Fruit fly (Drosophila melanogaster) whole organism, adult: ENCODE measurements around the gene CG1628.

Experiments
- CG11617 ChIP-seq: fragments of 200-800 bp; sonication (Bioruptor generic); optimal IDR thresholded peaks from 2 replicates; lab custom pipeline; 2017; ENCODE audit warnings: mild to moderate bottlenecking, missing biosample characterization, missing genetic modification reagents, missing genetic modification characterization
- CG12768 ChIP-seq: fragments of 200-800 bp; sonication (Bioruptor generic); optimal IDR thresholded peaks from 2 replicates; lab custom pipeline; 2017; ENCODE audit warnings: missing biosample characterization, missing genetic modification characterization, mild to moderate bottlenecking, moderate library complexity, missing genetic modification reagents
- CG14711 ChIP-seq: fragments of 200-800 bp; sonication (Bioruptor generic); optimal IDR thresholded peaks from 2 replicates; lab custom pipeline; 2018; ENCODE audit warnings: missing biosample characterization, mild to moderate bottlenecking, missing genetic modification characterization, moderate library complexity
- CG1620 ChIP-seq: fragments of 200-800 bp; sonication (Bioruptor generic); optimal IDR thresholded peaks from 2 replicates; lab custom pipeline; 2016; ENCODE audit warnings: missing biosample characterization, missing genetic modification characterization
- CG33017 ChIP-seq: fragments of 200-800 bp; sonication (Bioruptor generic); optimal IDR thresholded peaks from 2 replicates; lab custom pipeline; 2018; ENCODE audit warnings: missing biosample characterization, mild to moderate bottlenecking, missing genetic modification characterization, moderate library complexity
- CG5204 ChIP-seq: fragments of 200-800 bp; sonication (Bioruptor generic); optimal IDR thresholded peaks from 2 replicates; lab custom pipeline; 2016; ENCODE audit warnings: missing biosample characterization, missing genetic modification characterization
- CG7045 ChIP-seq: fragments of 200-800 bp; sonication (Bioruptor generic); optimal IDR thresholded peaks from 2 replicates; lab custom pipeline; 2017; ENCODE audit warnings: missing biosample characterization, mild to moderate bottlenecking, missing genetic modification characterization
- CG7101 ChIP-seq: fragments of 200-800 bp; sonication (Bioruptor generic); optimal IDR thresholded peaks from 2 replicates; lab custom pipeline; 2018; ENCODE audit warnings: missing biosample characterization, mild to moderate bottlenecking, missing genetic modification characterization, moderate library complexity
- Clk ChIP-seq: fragments of 200-800 bp; sonication (Bioruptor generic); optimal IDR thresholded peaks from 2 replicates; lab custom pipeline; 2017; ENCODE audit warnings: missing biosample characterization, missing genetic modification characterization
- Crg-1 ChIP-seq: fragments of 200-800 bp; sonication (Bioruptor generic); optimal IDR thresholded peaks from 2 replicates; lab custom pipeline; 2016; ENCODE audit warnings: missing biosample characterization, missing genetic modification characterization
- Hr96 ChIP-seq: fragments of 200-800 bp; sonication (Bioruptor generic); optimal IDR thresholded peaks from 2 replicates; lab custom pipeline; 2016; ENCODE audit warnings: missing biosample characterization, missing genetic modification characterization
- Mnt ChIP-seq: fragments of 200-800 bp; sonication (Bioruptor generic); optimal IDR thresholded peaks from 2 replicates; lab custom pipeline; 2016; ENCODE audit warnings: missing biosample characterization, mild to moderate bottlenecking, missing genetic modification characterization
- bab1 ChIP-seq: fragments of 200-800 bp; sonication (Bioruptor generic); optimal IDR thresholded peaks from 3 replicates; lab custom pipeline; 2019; ENCODE audit warnings: missing biosample characterization, mild to moderate bottlenecking, missing genetic modification characterization, moderate library complexity
- cic ChIP-seq: fragments of 200-800 bp; sonication (Bioruptor generic); optimal IDR thresholded peaks from 2 replicates; lab custom pipeline; 2017; ENCODE audit warnings: missing biosample characterization, mild to moderate bottlenecking, missing genetic modification characterization, moderate library complexity
- cnc ChIP-seq, 2 experiments: fragments of >200 bp; optimal IDR thresholded peaks; 2 replicates each; lab custom pipeline; 2017
- kay ChIP-seq: fragments of 200-800 bp; sonication (Bioruptor generic); peaks from one replicate; lab custom pipeline; 2016; ENCODE audit warnings: missing biosample characterization, missing genetic modification characterization, borderline replicate concordance
- ovo ChIP-seq: fragments of 200-800 bp; sonication (Bioruptor generic); optimal IDR thresholded peaks from 2 replicates; lab custom pipeline; 2016; ENCODE audit warnings: missing biosample characterization, missing genetic modification characterization
- pad ChIP-seq: fragments of 200-800 bp; sonication (Bioruptor generic); optimal IDR thresholded peaks from 3 replicates; lab custom pipeline; 2017; ENCODE audit warnings: missing biosample characterization, missing genetic modification characterization, mild to moderate bottlenecking, moderate library complexity, missing genetic modification reagents
- tj ChIP-seq: fragments of 200-800 bp; sonication (Bioruptor generic); optimal IDR thresholded peaks from 3 replicates; lab custom pipeline; 2017; ENCODE audit warnings: missing biosample characterization, mild to moderate bottlenecking, missing genetic modification characterization, moderate library complexity
- toe ChIP-seq: fragments of 200-800 bp; sonication (Bioruptor generic); optimal IDR thresholded peaks from 2 replicates; lab custom pipeline; 2016; ENCODE audit warnings: missing biosample characterization, missing genetic modification characterization

Gene CG1628

dm6 chrX:10601479-10601921 lies 1.0 kb downstream of the CG1628 start:
- peak; percentile 39 for TF ChIP-seq tj (GFP tag; lab: Kevin White, UChicago)
- peak; percentile 0 for TF ChIP-seq CG1620 (GFP tag; lab: Kevin White, UChicago)
- no peak for TF ChIP-seq CG5204 (GFP tag; lab: Kevin White, UChicago)
- TF ChIP-seq CG7045 (GFP tag; lab: Kevin White, UChicago), result no peak
- TF ChIP-seq Clk (GFP tag; lab: Kevin White, UChicago), result no peak
- TF ChIP-seq Crg-1 (GFP tag; lab: Kevin White, UChicago), result no peak
- no peak for TF ChIP-seq toe (GFP tag; lab: Kevin White, UChicago)
- peak; percentile 11 for TF ChIP-seq CG11617
- TF ChIP-seq CG7101 (tag; lab: Kevin White, UChicago), result peak; percentile 40
- no peak for TF ChIP-seq cnc (optimal IDR thresholded peaks at IDR 0.05; lab: Kevin White, UChicago)
- no peak for TF ChIP-seq cic (GFP tag; lab: Kevin White, UChicago)
- TF ChIP-seq kay (GFP tag; lab: Kevin White, UChicago), result no peak
- TF ChIP-seq Mnt, result peak; percentile 5
- TF ChIP-seq Hr96, result peak; percentile 8
- TF ChIP-seq bab1 (GFP tag; lab: Kevin White, UChicago), result no peak
- TF ChIP-seq pad (GFP tag; lab: Kevin White, UChicago), result peak; percentile 64
- no peak for TF ChIP-seq CG12768 (GFP tag; lab: Kevin White, UChicago)
- peak; percentile 12 for TF ChIP-seq ovo
- peak; percentile 93 for TF ChIP-seq CG14711
- TF ChIP-seq CG33017 (tag; lab: Kevin White, UChicago), result no peak

- TF ChIP-seq pad (GFP tag; lab: Kevin White, UChicago) (peak; percentile 25), CG14711 (peak; percentile 54), Crg-1 (GFP tag; lab: Kevin White, UChicago) (no peak), Hr96 (no peak), Mnt (peak; percentile 29), CG7045 (GFP tag; lab: Kevin White, UChicago) (no peak), bab1 (GFP tag; lab: Kevin White, UChicago) (peak; percentile 58), CG7101 (tag; lab: Kevin White, UChicago) (peak; percentile 43), cic (GFP tag; lab: Kevin White, UChicago) (no peak), CG1620 (GFP tag; lab: Kevin White, UChicago) (peak; percentile 2), tj (GFP tag; lab: Kevin White, UChicago) (peak; percentile 55), Clk (GFP tag; lab: Kevin White, UChicago) (no peak), CG12768 (GFP tag; lab: Kevin White, UChicago) (no peak)
These were observed 2.1 kb downstream of the CG1628 start for dm6 chrX:10600254-10600916.

dm6 chrX:10599318-10599717 lies 3.2 kb downstream of the CG1628 start:
- no peak for TF ChIP-seq Hr96
- TF ChIP-seq Mnt, result peak; percentile 2
- no peak for TF ChIP-seq Clk (GFP tag; lab: Kevin White, UChicago)
- no peak for TF ChIP-seq toe (GFP tag; lab: Kevin White, UChicago)
- TF ChIP-seq CG1620 (GFP tag; lab: Kevin White, UChicago), result no peak
- no peak for TF ChIP-seq CG33017 (tag; lab: Kevin White, UChicago)
- no peak for TF ChIP-seq cnc (optimal IDR thresholded peaks at IDR 0.05; lab: Kevin White, UChicago)

dm6 chrX:10595813-10596212 lies 6.7 kb downstream of the CG1628 start, which contains the start of the genes Hmr and CG2124:
Hmr (minus strand) TSS chrX:10595855.
CG2124 (plus strand) TSS chrX:10596122.
- no peak for TF ChIP-seq CG12768 (GFP tag; lab: Kevin White, UChicago)
- peak; percentile 8 for TF ChIP-seq CG14711
- TF ChIP-seq Mnt, result no peak
- peak; percentile 48 for TF ChIP-seq bab1 (GFP tag; lab: Kevin White, UChicago)
- TF ChIP-seq Crg-1 (GFP tag; lab: Kevin White, UChicago), result no peak
- TF ChIP-seq tj (GFP tag; lab: Kevin White, UChicago), result no peak
- no peak for TF ChIP-seq CG1620 (GFP tag; lab: Kevin White, UChicago)

dm6 chrX:10588789-10589188 lies 13.7 kb downstream of the CG1628 start, which contains the start of gene Rab9D:
Rab9D (plus strand) TSS chrX:10589089.
- TF ChIP-seq Hr96, result no peak
- TF ChIP-seq Mnt, result no peak

- TF ChIP-seq CG7101 (tag; lab: Kevin White, UChicago) (peak; percentile 24), tj (GFP tag; lab: Kevin White, UChicago) (no peak), CG1620 (GFP tag; lab: Kevin White, UChicago) (no peak), CG7045 (GFP tag; lab: Kevin White, UChicago) (no peak), cic (GFP tag; lab: Kevin White, UChicago) (no peak), pad (GFP tag; lab: Kevin White, UChicago) (peak; percentile 7), ovo (no peak), Mnt (no peak), Hr96 (no peak), bab1 (GFP tag; lab: Kevin White, UChicago) (peak; percentile 95), CG14711 (peak; percentile 63), Clk (GFP tag; lab: Kevin White, UChicago) (no peak), CG5204 (GFP tag; lab: Kevin White, UChicago) (no peak)
These were observed 15.1 kb downstream of the CG1628 start for dm6 chrX:10587445-10587844.
